Worm (Caenorhabditis elegans): ENCODE measurements around the gene DH11.5.

DNA sequence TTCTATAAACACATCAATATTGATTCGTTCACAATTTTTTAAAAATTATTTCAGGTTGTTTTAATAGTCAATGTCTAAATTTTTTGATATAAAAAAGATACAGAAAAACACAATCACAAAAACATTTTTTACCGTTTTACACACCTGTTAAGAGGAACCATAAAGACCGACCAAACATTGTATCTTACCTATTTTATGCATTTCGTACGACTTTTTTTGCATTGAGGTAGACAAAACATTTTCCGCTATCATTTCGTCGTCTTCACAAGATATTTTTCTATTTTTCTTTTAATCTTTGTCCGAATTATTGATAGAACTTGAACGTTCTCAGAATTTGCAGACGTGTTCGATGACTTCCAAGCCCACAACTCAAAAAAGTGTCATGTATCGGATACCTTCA lies 31.9 kb downstream of the DH11.5 start, which contains the start of gene glna-2:
- TF ChIP-seq unc-62 (GFP tag; optimal IDR thresholded peaks at IDR 0.05) = no peak
- TF ChIP-seq lin-39 (tag; optimal IDR thresholded peaks at IDR 0.05) = no peak
- TF ChIP-seq lsy-2 (tag; optimal IDR thresholded peaks at IDR 0.05) = no peak
- TF ChIP-seq nhr-11 (tag; optimal IDR thresholded peaks at IDR 0.05) = no peak
- TF ChIP-seq elt-1 (tag; optimal IDR thresholded peaks at IDR 0.05) = no peak
- TF ChIP-seq blmp-1 (tag; optimal IDR thresholded peaks at IDR 0.05; ENCODE audit: insufficient read depth) = no peak
- TF ChIP-seq ama-1 (optimal IDR thresholded peaks at IDR 0.05) = no peak
- no peak for TF ChIP-seq R02D3.7 (tag; optimal IDR thresholded peaks at IDR 0.05)
- no peak for TF ChIP-seq ztf-11 (tag; optimal IDR thresholded peaks at IDR 0.05)
- TF ChIP-seq ceh-16 (tag; optimal IDR thresholded peaks at IDR 0.05) = no peak
- TF ChIP-seq nhr-77 (tag; optimal IDR thresholded peaks at IDR 0.05) = no peak
- TF ChIP-seq unc-39 (tag; optimal IDR thresholded peaks at IDR 0.05) = no peak

All from whole organism, L2 larva.